Fruit fly (Drosophila melanogaster): Measurements from ENCODE around the gene spas.

- TF ChIP-seq Ets21C (GFP tag; optimal IDR thresholded peaks at IDR 0.05) = no peak
- no peak for TF ChIP-seq Hr39 (GFP tag; optimal IDR thresholded peaks at IDR 0.05)
- TF ChIP-seq Hr38 (GFP tag; optimal IDR thresholded peaks at IDR 0.05) = no peak
These were observed 41.6 kb downstream of the spas start for dm6 chr3R:24079613-24080012.
